Worm (Caenorhabditis elegans) whole organism, L3 larva: ENCODE results near the gene clp-1.

Experiments used
- aly-2 ChIP-seq: fragments of 150-350 bp; optimal IDR thresholded peaks from 2 replicates; lab custom pipeline; 2014; ENCODE audit warnings: missing biosample characterization, missing genetic modification characterization
- ama-1 ChIP-seq: fragments of 150-350 bp; optimal IDR thresholded peaks from 2 replicates; lab custom pipeline; 2018
- ceh-28 ChIP-seq: fragments of 150-350 bp; optimal IDR thresholded peaks from 2 replicates; lab custom pipeline; 2014; ENCODE audit warnings: missing biosample characterization, missing genetic modification reagents, missing genetic modification characterization
- fos-1 ChIP-seq: fragments of 150-350 bp; optimal IDR thresholded peaks from 2 replicates; lab custom pipeline; 2014; ENCODE audit warnings: missing biosample characterization, missing genetic modification characterization
- mdl-1 ChIP-seq: fragments of 150-350 bp; optimal IDR thresholded peaks from 2 replicates; lab custom pipeline; 2014; ENCODE audit warnings: missing biosample characterization, missing genetic modification characterization
- nhr-76 ChIP-seq: fragments of 150-350 bp; sonication (generic microtip); optimal IDR thresholded peaks from 5 replicates; lab custom pipeline; 2014; ENCODE audit warnings: missing biosample characterization, missing genetic modification characterization
- zag-1 ChIP-seq: fragments of 150-350 bp; optimal IDR thresholded peaks from 2 replicates; lab custom pipeline; 2014; ENCODE audit warnings: missing biosample characterization, missing genetic modification characterization

- no peak for TF ChIP-seq nhr-76
- no peak for TF ChIP-seq zag-1 (tag; lab: Kevin White, UChicago)
- no peak for TF ChIP-seq mdl-1 (tag; lab: Kevin White, UChicago)
- TF ChIP-seq fos-1: no peak
- no peak for TF ChIP-seq ama-1
- no peak for TF ChIP-seq aly-2 (tag; lab: Kevin White, UChicago)
- no peak for TF ChIP-seq ceh-28 (tag; lab: Kevin White, UChicago)
Measured at ce11 chrIII:8001557-8001956, 21.8 kb downstream of the clp-1 start.
